Fruit fly (Drosophila melanogaster): Measurements from ENCODE around the gene Sf3b5.

The Sf3b5 gene

dm6 chr3R:9047561-9048465 is 32.7 kb upstream of the Sf3b5 start, which contains the start of gene Rel (continued):
- TF ChIP-seq CG10654 (GFP tag; optimal IDR thresholded peaks at IDR 0.05) (peak; percentile 50), gsb (GFP tag; IDR thresholded peaks at IDR 0.05) (no peak), Pdp1 (GFP tag; optimal IDR thresholded peaks at IDR 0.05) (peak in 1 of 2 experiments; percentile 23), ato (GFP tag; IDR thresholded peaks at IDR 0.05; ENCODE audit: partially characterized antibody) (no peak), CG10267 (tag; optimal IDR thresholded peaks at IDR 0.05) (peak; percentile 74), cad (GFP tag; optimal IDR thresholded peaks at IDR 0.05) (no peak)

dm6 chr3R:9046954-9047353 is 31.8 kb upstream of the Sf3b5 start:
- TF ChIP-seq p53 (GFP tag; optimal IDR thresholded peaks at IDR 0.05) (no peak), Dp (GFP tag; optimal IDR thresholded peaks at IDR 0.05) (peak; percentile 24), trem (tag; optimal IDR thresholded peaks at IDR 0.05) (peak; percentile 20), Mes4 (GFP tag; optimal IDR thresholded peaks at IDR 0.05) (no peak), nerfin-1 (tag; optimal IDR thresholded peaks at IDR 0.05) (peak; percentile 67), Mrtf (GFP tag; IDR thresholded peaks at IDR 0.05) (no peak), Abd-B (GFP tag; optimal IDR thresholded peaks at IDR 0.05) (no peak), CG9817 (tag; optimal IDR thresholded peaks at IDR 0.05) (no peak), crp (GFP tag; optimal IDR thresholded peaks at IDR 0.05) (peak in 1 of 2 experiments; percentile 79), aop (GFP tag; IDR thresholded peaks at IDR 0.05) (no peak), Kr (GFP tag; optimal IDR thresholded peaks at IDR 0.05) (no peak), Elba2 (GFP tag; optimal IDR thresholded peaks at IDR 0.05) (peak; percentile 87), CG7745 (tag; optimal IDR thresholded peaks at IDR 0.05) (no peak), CG6791 (GFP tag; IDR thresholded peaks at IDR 0.05; ENCODE audit: partially characterized antibody) (no peak), NFAT (GFP tag; IDR thresholded peaks at IDR 0.05) (no peak), sqz (GFP tag; optimal IDR thresholded peaks at IDR 0.05) (no peak), MESR4 (GFP tag; optimal IDR thresholded peaks at IDR 0.05) (peak; percentile 11), CG34422 (GFP tag; IDR thresholded peaks at IDR 0.05) (no peak), hth (optimal IDR thresholded peaks at IDR 0.05) (no peak), Vsx1 (GFP tag; optimal IDR thresholded peaks at IDR 0.05) (no peak), jumu (GFP tag; optimal IDR thresholded peaks at IDR 0.05) (no peak), CG16863 (GFP tag; optimal IDR thresholded peaks at IDR 0.05) (no peak), Hr78 (GFP tag; optimal IDR thresholded peaks at IDR 0.05) (no peak), exex (tag; optimal IDR thresholded peaks at IDR 0.05) (no peak), zen (tag; optimal IDR thresholded peaks at IDR 0.05) (no peak), dm (GFP tag; optimal IDR thresholded peaks at IDR 0.05) (peak; percentile 12), otp (GFP tag; IDR thresholded peaks at IDR 0.05) (no peak), CG12391 (tag; optimal IDR thresholded peaks at IDR 0.05) (no peak), prd (optimal IDR thresholded peaks at IDR 0.05) (no peak), prd (GFP tag; IDR thresholded peaks at IDR 0.05) (no peak), CG10543 (GFP tag; optimal IDR thresholded peaks at IDR 0.05) (no peak), NC2β (GFP tag; optimal IDR thresholded peaks at IDR 0.05) (no peak), Gug (GFP tag; IDR thresholded peaks at IDR 0.05) (no peak), CG12236 (GFP tag; optimal IDR thresholded peaks at IDR 0.05) (no peak), CG10654 (GFP tag; optimal IDR thresholded peaks at IDR 0.05) (no peak), gce (GFP tag; IDR thresholded peaks at IDR 0.05) (no peak), CG10267 (tag; optimal IDR thresholded peaks at IDR 0.05) (no peak)

Measured in whole organism, embryonic.